Fruit fly (Drosophila melanogaster) whole organism, embryonic: ENCODE data around the gene Eato.
A peak's percentile ranks its signal among the peaks of the same experiment; 100 is the strongest.

Experiments used
- ATbp ChIP-seq: fragments of 200-800 bp; sonication (Bioruptor generic); optimal IDR thresholded peaks from 2 replicates; lab custom pipeline; 2017; ENCODE audit warnings: missing biosample characterization, mild to moderate bottlenecking, missing genetic modification characterization, missing genetic modification reagents
- Antp ChIP-seq: fragments of 200-800 bp; sonication (Bioruptor generic); optimal IDR thresholded peaks from 3 replicates; lab custom pipeline; 2016; ENCODE audit warnings: missing biosample characterization, missing genetic modification characterization
- Awh ChIP-seq: fragments of 200-800 bp; sonication (Bioruptor generic); IDR thresholded peaks from 2 replicates; pipeline ENCODE4, ENCODE4 v1.3.6; 2022; ENCODE audit warnings: missing biosample characterization, missing genetic modification characterization
- BtbVII ChIP-seq: fragments of 200-800 bp; sonication (Bioruptor generic); optimal IDR thresholded peaks from 3 replicates; lab custom pipeline; 2017; ENCODE audit warnings: missing biosample characterization, mild to moderate bottlenecking, missing genetic modification characterization
- CG10209 ChIP-seq: fragments of 200-800 bp; sonication (Bioruptor generic); optimal IDR thresholded peaks from 3 replicates; lab custom pipeline; 2017; ENCODE audit warnings: missing biosample characterization, mild to moderate bottlenecking, missing genetic modification characterization, missing genetic modification reagents
- CG10565 ChIP-seq: fragments of 200-800 bp; sonication (Bioruptor generic); optimal IDR thresholded peaks from 3 replicates; lab custom pipeline; 2016; ENCODE audit warnings: missing biosample characterization, mild to moderate bottlenecking, missing genetic modification characterization
- CG11723 ChIP-seq: fragments of 200-800 bp; sonication (Bioruptor generic); optimal IDR thresholded peaks from 2 replicates; lab custom pipeline; 2017; ENCODE audit warnings: missing biosample characterization, mild to moderate bottlenecking, missing genetic modification characterization
- CG14710 ChIP-seq: fragments of 200-800 bp; sonication (Bioruptor generic); optimal IDR thresholded peaks from 3 replicates; lab custom pipeline; 2019; ENCODE audit warnings: missing biosample characterization, mild to moderate bottlenecking, missing genetic modification characterization, moderate library complexity
- CG14965 ChIP-seq: fragments of 200-800 bp; sonication (Bioruptor generic); optimal IDR thresholded peaks from 2 replicates; lab custom pipeline; 2016; ENCODE audit warnings: missing biosample characterization, missing genetic modification characterization, borderline replicate concordance
- CG1647 ChIP-seq: fragments of 200-800 bp; sonication (Bioruptor generic); optimal IDR thresholded peaks from 3 replicates; lab custom pipeline; 2016; ENCODE audit warnings: missing biosample characterization, missing genetic modification characterization
- CG16779 ChIP-seq: fragments of 200-800 bp; sonication (Bioruptor generic); IDR thresholded peaks from 2 replicates; pipeline ENCODE4 v1.3.6; 2022; ENCODE audit warnings: missing biosample characterization, missing genetic modification characterization
- CG16863 ChIP-seq: fragments of 200-800 bp; sonication (Bioruptor generic); optimal IDR thresholded peaks from 3 replicates; lab custom pipeline; 2016; ENCODE audit warnings: missing biosample characterization, missing genetic modification characterization
- CG18262 ChIP-seq: fragments of 200-800 bp; optimal IDR thresholded peaks from 3 replicates; lab custom pipeline; 2019; ENCODE audit warnings: missing biosample characterization, mild to moderate bottlenecking, missing genetic modification characterization, moderate library complexity
- CG2202 ChIP-seq: fragments of 200-800 bp; sonication (Bioruptor generic); optimal IDR thresholded peaks from 2 replicates; lab custom pipeline; 2018; ENCODE audit warnings: missing biosample characterization, mild to moderate bottlenecking, missing genetic modification characterization
- CG2678 ChIP-seq: fragments of 200-800 bp; sonication (Bioruptor generic); optimal IDR thresholded peaks from 3 replicates; lab custom pipeline; 2019; ENCODE audit warnings: missing biosample characterization, mild to moderate bottlenecking, missing genetic modification characterization, moderate library complexity
- CG34224 ChIP-seq: fragments of 200-800 bp; sonication (Bioruptor generic); IDR thresholded peaks from 3 replicates; pipeline ENCODE4 v1.3.6; 2022; ENCODE audit warnings: missing biosample characterization, missing genetic modification characterization; ENCODE audit not compliant: partially characterized antibody
- CG4617 ChIP-seq: fragments of 200-800 bp; sonication (Bioruptor generic); optimal IDR thresholded peaks from 3 replicates; lab custom pipeline; 2016; ENCODE audit warnings: missing biosample characterization, missing genetic modification characterization, borderline replicate concordance
- CG6175 ChIP-seq: fragments of 200-800 bp; sonication (Bioruptor generic); IDR thresholded peaks from 3 replicates; pipeline ENCODE4 v1.3.6; 2022; ENCODE audit warnings: missing biosample characterization, missing genetic modification characterization
- CG7357 ChIP-seq: fragments of 200-800 bp; sonication (Bioruptor generic); IDR thresholded peaks from 3 replicates; pipeline ENCODE4 v1.3.6; 2022; ENCODE audit warnings: missing biosample characterization, missing genetic modification characterization
- CG8388 ChIP-seq: fragments of 200-800 bp; sonication (Bioruptor generic); optimal IDR thresholded peaks from 2 replicates; lab custom pipeline; 2019; ENCODE audit warnings: missing biosample characterization, mild to moderate bottlenecking, missing genetic modification characterization, moderate library complexity
- CG8944 ChIP-seq: fragments of 200-800 bp; sonication (Bioruptor generic); optimal IDR thresholded peaks from 3 replicates; lab custom pipeline; 2016; ENCODE audit warnings: missing biosample characterization, missing genetic modification characterization
- Dbx ChIP-seq: fragments of 200-800 bp; sonication (Bioruptor generic); IDR thresholded peaks from 3 replicates; pipeline ENCODE4 v1.3.6; 2022; ENCODE audit warnings: missing biosample characterization, missing genetic modification characterization
- Ets97D ChIP-seq: fragments of 200-800 bp; sonication (Bioruptor generic); optimal IDR thresholded peaks from 3 replicates; lab custom pipeline; 2016; ENCODE audit warnings: missing biosample characterization, missing genetic modification characterization
- HLH54F ChIP-seq: fragments of 200-800 bp; sonication (Bioruptor generic); optimal IDR thresholded peaks from 3 replicates; lab custom pipeline; 2016; ENCODE audit warnings: missing biosample characterization, missing genetic modification characterization
- Kr ChIP-seq: fragments of 200-800 bp; sonication (Bioruptor generic); optimal IDR thresholded peaks from 2 replicates; lab custom pipeline; 2017; ENCODE audit warnings: missing biosample characterization, mild to moderate bottlenecking, missing genetic modification characterization
- Med ChIP-seq: fragments of 200-800 bp; sonication (Bioruptor generic); peaks from one replicate; lab custom pipeline; 2016; ENCODE audit warnings: missing biosample characterization, missing genetic modification characterization, mild to moderate bottlenecking, inconsistent platforms, moderate library complexity
- NC2α ChIP-seq: fragments of 200-800 bp; sonication (Bioruptor generic); optimal IDR thresholded peaks from 2 replicates; lab custom pipeline; 2016; ENCODE audit warnings: missing biosample characterization, missing genetic modification characterization
- NfI ChIP-seq: fragments of 200-800 bp; sonication (Bioruptor generic); optimal IDR thresholded peaks from 3 replicates; lab custom pipeline; 2018; ENCODE audit warnings: missing biosample characterization, mild to moderate bottlenecking, missing genetic modification characterization, moderate library complexity
- Oli ChIP-seq: fragments of 200-800 bp; sonication (Bioruptor generic); optimal IDR thresholded peaks from 2 replicates; lab custom pipeline; 2018; ENCODE audit warnings: missing biosample characterization, mild to moderate bottlenecking, missing genetic modification characterization, moderate library complexity
- Pdp1 ChIP-seq, 2 experiments: fragments of 200-800 bp; sonication (Bioruptor generic); optimal IDR thresholded peaks; 3 replicates each; lab custom pipeline; 2016; ENCODE audit warnings: missing biosample characterization in 2 of 2, missing genetic modification characterization in 2 of 2, mild to moderate bottlenecking in 1 of 2, moderate library complexity in 1 of 2
- Rfx ChIP-seq: fragments of 200-800 bp; sonication (Bioruptor generic); IDR thresholded peaks from 2 replicates; pipeline ENCODE4 v1.3.6; 2022; ENCODE audit warnings: missing biosample characterization, missing genetic modification characterization
- Rx ChIP-seq: fragments of 200-800 bp; sonication (Bioruptor generic); IDR thresholded peaks from 2 replicates; pipeline ENCODE4 v1.3.6; 2022; ENCODE audit warnings: missing biosample characterization, missing genetic modification characterization
- Six4 ChIP-seq: fragments of 200-800 bp; sonication (Bioruptor generic); optimal IDR thresholded peaks from 2 replicates; lab custom pipeline; 2016; ENCODE audit warnings: missing biosample characterization, missing genetic modification characterization
- ash1 ChIP-seq: fragments of 200-800 bp; sonication (Bioruptor generic); optimal IDR thresholded peaks from 2 replicates; lab custom pipeline; 2018; ENCODE audit warnings: missing biosample characterization, mild to moderate bottlenecking, missing genetic modification characterization
- btn ChIP-seq: fragments of 200-800 bp; sonication (Bioruptor generic); optimal IDR thresholded peaks from 2 replicates; lab custom pipeline; 2016; ENCODE audit warnings: missing biosample characterization, missing genetic modification characterization
- da ChIP-seq: fragments of 200-800 bp; sonication (Bioruptor generic); optimal IDR thresholded peaks from 2 replicates; lab custom pipeline; 2016; ENCODE audit warnings: missing biosample characterization, missing genetic modification characterization
- danr ChIP-seq: fragments of 200-800 bp; sonication (Bioruptor generic); IDR thresholded peaks from 2 replicates; pipeline ENCODE4 v1.3.6; 2022; ENCODE audit warnings: missing biosample characterization, missing genetic modification characterization
- dm ChIP-seq: fragments of 200-800 bp; sonication (Bioruptor generic); optimal IDR thresholded peaks from 3 replicates; lab custom pipeline; 2016; ENCODE audit warnings: missing biosample characterization, missing genetic modification characterization
- exex ChIP-seq: fragments of 200-800 bp; sonication (Bioruptor generic); optimal IDR thresholded peaks from 4 replicates; lab custom pipeline; 2018; ENCODE audit warnings: missing biosample characterization, mild to moderate bottlenecking, missing genetic modification characterization, moderate library complexity
- grau ChIP-seq: fragments of 200-800 bp; optimal IDR thresholded peaks from 3 replicates; lab custom pipeline; 2019; ENCODE audit warnings: missing biosample characterization, mild to moderate bottlenecking, missing genetic modification characterization, moderate library complexity
- hb ChIP-seq: fragments of 200-800 bp; sonication (Bioruptor generic); IDR thresholded peaks from 3 replicates; pipeline ENCODE4 v1.3.6; 2022; ENCODE audit warnings: missing biosample characterization, missing genetic modification characterization; ENCODE audit not compliant: partially characterized antibody
- klu ChIP-seq: fragments of 200-800 bp; sonication (Bioruptor generic); IDR thresholded peaks from 2 replicates; pipeline ENCODE4 v1.3.6; 2022; ENCODE audit warnings: missing biosample characterization, missing genetic modification characterization
- nmo ChIP-seq: fragments of 200-800 bp; sonication (Bioruptor generic); optimal IDR thresholded peaks from 2 replicates; lab custom pipeline; 2018; ENCODE audit warnings: missing biosample characterization, mild to moderate bottlenecking, missing genetic modification characterization, moderate library complexity
- pfk ChIP-seq: fragments of 200-800 bp; sonication (Bioruptor generic); optimal IDR thresholded peaks from 2 replicates; lab custom pipeline; 2018; ENCODE audit warnings: missing biosample characterization, mild to moderate bottlenecking, missing genetic modification characterization, moderate library complexity
- pnt ChIP-seq: fragments of 200-800 bp; sonication (Bioruptor generic); optimal IDR thresholded peaks from 3 replicates; lab custom pipeline; 2016; ENCODE audit warnings: missing biosample characterization, missing genetic modification characterization
- ro ChIP-seq: fragments of 200-800 bp; sonication (Bioruptor generic); IDR thresholded peaks from 2 replicates; pipeline ENCODE4 v1.3.6; 2022; ENCODE audit warnings: missing biosample characterization, missing genetic modification characterization
- tap ChIP-seq: fragments of 200-800 bp; optimal IDR thresholded peaks from 3 replicates; lab custom pipeline; 2019; ENCODE audit warnings: missing biosample characterization, mild to moderate bottlenecking, missing genetic modification characterization, moderate library complexity
- trh ChIP-seq: fragments of 200-800 bp; sonication (Bioruptor generic); optimal IDR thresholded peaks from 2 replicates; lab custom pipeline; 2016; ENCODE audit warnings: missing biosample characterization, missing genetic modification characterization

Gene Eato

dm6 chr2L:13780109-13780947 lies 3.6 kb upstream of the Eato start, which contains the start of the genes CG9008 and p38b (continued):
- TF ChIP-seq klu (GFP tag; lab: Robert Waterston, UW) (peak; percentile 60; the same call in 1 of the 2 replicates), ro (GFP tag; lab: Robert Waterston, UW) (peak; percentile 29; the same call in 1 of the 2 replicates), Pdp1 (GFP tag; optimal IDR thresholded peaks at IDR 0.05; lab: Kevin White, UChicago) (peak in 1 of 2 experiments; percentile 48), Six4 (GFP tag; lab: Kevin White, UChicago) (peak; percentile 71), Kr (GFP tag; lab: Kevin White, UChicago) (no peak), Oli (tag; lab: Kevin White, UChicago) (peak; percentile 87), CG8388 (GFP tag; lab: Kevin White, UChicago) (peak; percentile 84), nmo (GFP tag; lab: Kevin White, UChicago) (peak; percentile 94), hb (GFP tag; lab: Robert Waterston, UW) (no peak), danr (peak; percentile 9; the same call in 1 of the 2 replicates), grau (tag; lab: Kevin White, UChicago) (peak; percentile 90), dm (GFP tag; lab: Kevin White, UChicago) (no peak), CG18262 (tag; lab: Kevin White, UChicago) (peak; percentile 94), CG2678 (peak; percentile 95), btn (GFP tag; lab: Kevin White, UChicago) (no peak), CG11723 (GFP tag; lab: Kevin White, UChicago) (peak; percentile 78), CG4617 (peak; percentile 53), CG2202 (tag; lab: Kevin White, UChicago) (peak; percentile 12), exex (peak; percentile 40), CG6175 (GFP tag; lab: Robert Waterston, UW) (peak; percentile 13; the same call in 1 of the 3 replicates), da (GFP tag; lab: Kevin White, UChicago) (no peak), trh (GFP tag; lab: Kevin White, UChicago) (peak; percentile 30), Rfx (GFP tag; lab: Robert Waterston, UW) (peak; percentile 68), Dbx (GFP tag; lab: Robert Waterston, UW) (peak; percentile 72), CG7357 (peak; percentile 39; the same call in 1 of the 3 replicates), CG16779 (GFP tag; lab: Robert Waterston, UW) (no peak), Med (GFP tag; lab: Kevin White, UChicago) (peak; percentile 91), ash1 (GFP tag; lab: Kevin White, UChicago) (no peak), CG16863 (GFP tag; lab: Kevin White, UChicago) (peak; percentile 42), NC2α (GFP tag; lab: Kevin White, UChicago) (no peak), CG14710 (tag; lab: Kevin White, UChicago) (peak; percentile 85), CG10565 (GFP tag; lab: Kevin White, UChicago) (no peak), Antp (peak; percentile 8), pnt (GFP tag; lab: Kevin White, UChicago) (no peak), CG14965 (GFP tag; lab: Kevin White, UChicago) (no peak), CG10209 (peak; percentile 88), ATbp (peak; percentile 58), Awh (GFP tag; lab: Robert Waterston, UW) (0 out of 2 replicates have a peak, but pooled peaks have one; percentile 38), BtbVII (peak; percentile 80), CG8944 (peak; percentile 15), CG34224 (GFP tag; lab: Robert Waterston, UW) (peak; percentile 58; the same call in 2 of the 3 replicates), pfk (GFP tag; lab: Kevin White, UChicago) (peak; percentile 10), HLH54F (GFP tag; lab: Kevin White, UChicago) (peak; percentile 44), CG1647 (no peak), Ets97D (peak; percentile 9), Rx (GFP tag; lab: Robert Waterston, UW) (no peak), tap (tag; lab: Kevin White, UChicago) (peak; percentile 74), NfI (GFP tag; lab: Kevin White, UChicago) (peak; percentile 71)
